Worm (Caenorhabditis elegans): ENCODE data around the gene F49E12.8.

DNA sequence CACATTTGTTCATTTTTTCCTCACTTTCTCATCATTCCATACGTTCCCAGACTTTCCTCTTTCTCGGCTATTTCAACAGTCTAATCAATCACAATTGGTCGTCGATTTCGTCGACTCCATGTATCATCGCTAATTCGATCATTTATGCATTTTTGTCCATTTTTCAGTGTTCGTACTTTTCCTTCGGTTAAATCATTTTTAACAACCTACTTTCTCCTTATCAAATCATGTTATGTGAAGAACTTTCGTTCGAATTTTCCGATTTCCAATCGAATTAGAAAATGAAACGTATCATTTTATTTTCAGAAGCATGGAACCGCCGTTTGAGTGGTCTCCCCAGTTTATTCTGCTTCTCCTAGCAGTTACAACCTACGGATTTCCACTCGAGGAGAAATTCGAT lies 47.7 kb downstream of the F49E12.8 start, which contains the start of gene eff-1:
- no peak for TF ChIP-seq daf-12 (tag; optimal IDR thresholded peaks at IDR 0.05)
- TF ChIP-seq dve-1 (tag; optimal IDR thresholded peaks at IDR 0.05; ENCODE audit: insufficient read depth), result no peak
- no peak for TF ChIP-seq aha-1 (tag)
- no peak for TF ChIP-seq unc-130 (GFP tag; optimal IDR thresholded peaks at IDR 0.05)
- TF ChIP-seq F37D6.2 (tag; optimal IDR thresholded peaks at IDR 0.05), result no peak
- TF ChIP-seq ceh-82 (tag; optimal IDR thresholded peaks at IDR 0.05), result no peak
- TF ChIP-seq lin-15B (tag; optimal IDR thresholded peaks at IDR 0.05), result no peak
- TF ChIP-seq fkh-10 (GFP tag; optimal IDR thresholded peaks at IDR 0.05), result no peak
- no peak for TF ChIP-seq pha-4 (GFP tag; IDR thresholded peaks at IDR 0.05)
- no peak for TF ChIP-seq pha-4 (tag; optimal IDR thresholded peaks at IDR 0.05)
- no peak for TF ChIP-seq hlh-30 (tag; optimal IDR thresholded peaks at IDR 0.05; ENCODE audit: insufficient read depth)
